Fruit fly (Drosophila melanogaster) whole organism, embryonic: ENCODE results near the gene mRpL55.
A peak's percentile ranks its signal among the peaks of the same experiment; 100 is the strongest.

Source experiments
- Adf1 ChIP-seq: fragments of 200-800 bp; sonication (Bioruptor generic); IDR thresholded peaks from 2 replicates; pipeline ENCODE4 v1.3.6; 2022; ENCODE audit warnings: missing biosample characterization, missing genetic modification characterization
- Bgb ChIP-seq: fragments of 200-800 bp; sonication (Bioruptor generic); IDR thresholded peaks from 2 replicates; pipeline ENCODE4 v1.3.6; 2022; ENCODE audit warnings: missing biosample characterization, missing genetic modification characterization; ENCODE audit not compliant: partially characterized antibody
- Bteb2 ChIP-seq: fragments of 200-800 bp; sonication (Bioruptor generic); optimal IDR thresholded peaks from 2 replicates; lab custom pipeline; 2016; ENCODE audit warnings: missing biosample characterization, missing genetic modification characterization
- CG11398 ChIP-seq: fragments of 200-800 bp; sonication (Bioruptor generic); optimal IDR thresholded peaks from 2 replicates; lab custom pipeline; 2016; ENCODE audit warnings: missing biosample characterization, missing genetic modification characterization
- CG11456 ChIP-seq: fragments of 200-800 bp; sonication (Bioruptor generic); IDR thresholded peaks from 3 replicates; pipeline ENCODE4 v1.3.6; 2022; ENCODE audit warnings: missing biosample characterization, missing genetic modification characterization
- CG11696 ChIP-seq: fragments of 200-800 bp; sonication (Bioruptor generic); IDR thresholded peaks from 2 replicates; pipeline ENCODE4 v1.3.6; 2022; ENCODE audit warnings: missing biosample characterization, missing genetic modification characterization
- CG12155 ChIP-seq: fragments of 200-800 bp; sonication (Bioruptor generic); optimal IDR thresholded peaks from 3 replicates; lab custom pipeline; 2016; ENCODE audit warnings: missing biosample characterization, missing genetic modification characterization
- CG13296 ChIP-seq: fragments of 200-800 bp; sonication (Bioruptor generic); optimal IDR thresholded peaks from 3 replicates; lab custom pipeline; 2018; ENCODE audit warnings: missing biosample characterization, mild to moderate bottlenecking, missing genetic modification characterization
- CG14860 ChIP-seq: fragments of 200-800 bp; sonication (Bioruptor generic); IDR thresholded peaks from 3 replicates; pipeline ENCODE4 v1.3.6; 2022; ENCODE audit warnings: missing biosample characterization, missing genetic modification characterization; ENCODE audit not compliant: partially characterized antibody
- CG17802 ChIP-seq: fragments of 200-800 bp; sonication (Bioruptor generic); optimal IDR thresholded peaks from 2 replicates; lab custom pipeline; 2018; ENCODE audit warnings: missing biosample characterization, mild to moderate bottlenecking, missing genetic modification characterization, moderate library complexity
- CG2678 ChIP-seq: fragments of 200-800 bp; sonication (Bioruptor generic); optimal IDR thresholded peaks from 3 replicates; lab custom pipeline; 2019; ENCODE audit warnings: missing biosample characterization, mild to moderate bottlenecking, missing genetic modification characterization, moderate library complexity
- CG33213 ChIP-seq: fragments of 200-800 bp; sonication (Bioruptor generic); optimal IDR thresholded peaks from 3 replicates; lab custom pipeline; 2016; ENCODE audit warnings: missing biosample characterization, missing genetic modification characterization
- CG3995 ChIP-seq: fragments of 200-800 bp; sonication (Bioruptor generic); optimal IDR thresholded peaks from 3 replicates; lab custom pipeline; 2016; ENCODE audit warnings: missing biosample characterization, missing genetic modification characterization
- CG4328 ChIP-seq: fragments of 200-800 bp; sonication (Bioruptor generic); optimal IDR thresholded peaks from 3 replicates; lab custom pipeline; 2017; ENCODE audit warnings: missing biosample characterization, missing genetic modification reagents, missing genetic modification characterization
- CG4404 ChIP-seq: fragments of 200-800 bp; sonication (Bioruptor generic); IDR thresholded peaks from 2 replicates; pipeline ENCODE4 v1.3.6; 2022; ENCODE audit warnings: missing biosample characterization, missing genetic modification characterization
- CG7357 ChIP-seq: fragments of 200-800 bp; sonication (Bioruptor generic); IDR thresholded peaks from 3 replicates; pipeline ENCODE4 v1.3.6; 2022; ENCODE audit warnings: missing biosample characterization, missing genetic modification characterization
- CG8765 ChIP-seq: fragments of 200-800 bp; sonication (Bioruptor generic); IDR thresholded peaks from 2 replicates; pipeline ENCODE4 v1.3.6; 2022; ENCODE audit warnings: missing biosample characterization, missing genetic modification characterization
- CG9437 ChIP-seq: fragments of 200-800 bp; sonication (Bioruptor generic); optimal IDR thresholded peaks from 2 replicates; lab custom pipeline; 2018; ENCODE audit warnings: missing biosample characterization, mild to moderate bottlenecking, missing genetic modification characterization
- CG9727 ChIP-seq: fragments of 200-800 bp; sonication (Bioruptor generic); optimal IDR thresholded peaks from 3 replicates; lab custom pipeline; 2017; ENCODE audit warnings: missing biosample characterization, mild to moderate bottlenecking, missing genetic modification characterization
- CkIIα-i1 ChIP-seq: fragments of 200-800 bp; sonication (Bioruptor generic); IDR thresholded peaks from 2 replicates; pipeline ENCODE4 v1.3.6; 2022; ENCODE audit warnings: missing biosample characterization, missing genetic modification characterization
- Dip3 ChIP-seq: fragments of 200-800 bp; sonication (Bioruptor generic); optimal IDR thresholded peaks from 3 replicates; lab custom pipeline; 2016; ENCODE audit warnings: missing biosample characterization, missing genetic modification characterization
- ERR ChIP-seq: fragments of 200-800 bp; sonication (Bioruptor generic); optimal IDR thresholded peaks from 2 replicates; lab custom pipeline; 2016; ENCODE audit warnings: missing biosample characterization, missing genetic modification characterization
- HHEX ChIP-seq: fragments of 200-800 bp; sonication (Bioruptor generic); optimal IDR thresholded peaks from 3 replicates; lab custom pipeline; 2017; ENCODE audit warnings: missing biosample characterization, mild to moderate bottlenecking, missing genetic modification characterization, missing genetic modification reagents
- HLH4C ChIP-seq: fragments of 200-800 bp; sonication (Bioruptor generic); IDR thresholded peaks from 3 replicates; pipeline ENCODE4 v1.3.6; 2022; ENCODE audit warnings: missing biosample characterization, missing genetic modification characterization; ENCODE audit not compliant: partially characterized antibody
- Hand ChIP-seq: fragments of 200-800 bp; sonication (Bioruptor generic); optimal IDR thresholded peaks from 2 replicates; lab custom pipeline; 2017; ENCODE audit warnings: mild to moderate bottlenecking, missing biosample characterization, missing genetic modification reagents, missing genetic modification characterization
- HmgZ ChIP-seq: fragments of 200-800 bp; sonication (Bioruptor generic); optimal IDR thresholded peaks from 2 replicates; lab custom pipeline; 2018; ENCODE audit warnings: missing biosample characterization, mild to moderate bottlenecking, missing genetic modification characterization
- Lhr ChIP-seq: fragments of 200-800 bp; sonication (Bioruptor generic); optimal IDR thresholded peaks from 3 replicates; lab custom pipeline; 2017; ENCODE audit warnings: mild to moderate bottlenecking, missing biosample characterization, missing genetic modification reagents, missing genetic modification characterization
- Mad ChIP-seq: fragments of 200-800 bp; sonication (Bioruptor generic); optimal IDR thresholded peaks from 2 replicates; lab custom pipeline; 2016; ENCODE audit warnings: missing biosample characterization, missing genetic modification characterization
- NC2α ChIP-seq: fragments of 200-800 bp; sonication (Bioruptor generic); optimal IDR thresholded peaks from 2 replicates; lab custom pipeline; 2016; ENCODE audit warnings: missing biosample characterization, missing genetic modification characterization
- Pdp1 ChIP-seq, 2 experiments: fragments of 200-800 bp; sonication (Bioruptor generic); optimal IDR thresholded peaks; 3 replicates each; lab custom pipeline; 2016; ENCODE audit warnings: missing biosample characterization in 2 of 2, missing genetic modification characterization in 2 of 2, mild to moderate bottlenecking in 1 of 2, moderate library complexity in 1 of 2
- amos ChIP-seq: fragments of 200-800 bp; sonication (Bioruptor generic); IDR thresholded peaks from 2 replicates; pipeline ENCODE4 v1.3.6; 2022; ENCODE audit warnings: missing biosample characterization, missing genetic modification characterization; ENCODE audit not compliant: partially characterized antibody
- ash1 ChIP-seq: fragments of 200-800 bp; sonication (Bioruptor generic); optimal IDR thresholded peaks from 2 replicates; lab custom pipeline; 2018; ENCODE audit warnings: missing biosample characterization, mild to moderate bottlenecking, missing genetic modification characterization
- az2 ChIP-seq: fragments of 200-800 bp; sonication (Bioruptor generic); optimal IDR thresholded peaks from 3 replicates; lab custom pipeline; 2016; ENCODE audit warnings: missing biosample characterization, missing genetic modification characterization
- bbx ChIP-seq: fragments of 200-800 bp; sonication (Bioruptor generic); IDR thresholded peaks from 2 replicates; pipeline ENCODE4 v1.3.6; 2022; ENCODE audit warnings: missing biosample characterization, missing genetic modification characterization; ENCODE audit not compliant: partially characterized antibody
- disco-r ChIP-seq: fragments of 200-800 bp; sonication (Bioruptor generic); optimal IDR thresholded peaks from 2 replicates; lab custom pipeline; 2016; ENCODE audit warnings: missing biosample characterization, missing genetic modification characterization
- ftz-f1 ChIP-seq: fragments of 200-800 bp; sonication (Bioruptor generic); optimal IDR thresholded peaks from 2 replicates; lab custom pipeline; 2016; ENCODE audit warnings: missing biosample characterization, missing genetic modification characterization
- hth ChIP-seq: fragments of >200 bp; optimal IDR thresholded peaks from 2 replicates; lab custom pipeline; 2017; ENCODE audit warnings: inconsistent platforms
- klu ChIP-seq: fragments of 200-800 bp; sonication (Bioruptor generic); IDR thresholded peaks from 2 replicates; pipeline ENCODE4 v1.3.6; 2022; ENCODE audit warnings: missing biosample characterization, missing genetic modification characterization
- knrl ChIP-seq: fragments of 200-800 bp; sonication (Bioruptor generic); IDR thresholded peaks from 3 replicates; pipeline ENCODE4 v1.3.6; 2022; ENCODE audit warnings: missing biosample characterization, missing genetic modification characterization; ENCODE audit not compliant: partially characterized antibody
- lilli ChIP-seq: fragments of 200-800 bp; sonication (Bioruptor generic); optimal IDR thresholded peaks from 3 replicates; lab custom pipeline; 2016; ENCODE audit warnings: missing biosample characterization, missing genetic modification characterization
- lov ChIP-seq, 2 experiments: fragments of 200-800 bp in 1 of 2; fragments of >200 bp in 1 of 2; sonication (Bioruptor generic) in 1 of 2; IDR thresholded peaks in 1 of 2; optimal IDR thresholded peaks in 1 of 2; 2 replicates in 1 of 2; 3 replicates in 1 of 2; pipeline versions ENCODE4 v1.3.6 to Lab custom; 2017 to 2022; ENCODE audit warnings: missing biosample characterization in 1 of 2, missing genetic modification characterization in 1 of 2
- mld ChIP-seq: fragments of 200-800 bp; sonication (Bioruptor generic); IDR thresholded peaks from 3 replicates; pipeline ENCODE4 v1.3.6; 2022; ENCODE audit warnings: missing biosample characterization, missing genetic modification characterization; ENCODE audit not compliant: partially characterized antibody
- pfk ChIP-seq: fragments of 200-800 bp; sonication (Bioruptor generic); optimal IDR thresholded peaks from 2 replicates; lab custom pipeline; 2018; ENCODE audit warnings: missing biosample characterization, mild to moderate bottlenecking, missing genetic modification characterization, moderate library complexity
- pros ChIP-seq: fragments of 200-800 bp; sonication (Bioruptor generic); optimal IDR thresholded peaks from 3 replicates; lab custom pipeline; 2019; ENCODE audit warnings: missing biosample characterization, mild to moderate bottlenecking, missing genetic modification characterization, moderate library complexity
- seq ChIP-seq: fragments of 200-800 bp; sonication (Bioruptor generic); IDR thresholded peaks from 2 replicates; pipeline ENCODE4 v1.3.6; 2022; ENCODE audit warnings: missing biosample characterization, missing genetic modification characterization
- tna ChIP-seq: fragments of 200-800 bp; sonication (Bioruptor generic); IDR thresholded peaks from 2 replicates; pipeline ENCODE4 v1.3.6; 2022; ENCODE audit warnings: missing biosample characterization, missing genetic modification characterization; ENCODE audit not compliant: partially characterized antibody
- yki ChIP-seq: fragments of >200 bp; optimal IDR thresholded peaks from 3 replicates; lab custom pipeline; 2018
- zen ChIP-seq: fragments of 200-800 bp; sonication (Bioruptor generic); optimal IDR thresholded peaks from 3 replicates; lab custom pipeline; 2018; ENCODE audit warnings: missing biosample characterization, mild to moderate bottlenecking, missing genetic modification characterization, moderate library complexity

Gene mRpL55

DNA sequence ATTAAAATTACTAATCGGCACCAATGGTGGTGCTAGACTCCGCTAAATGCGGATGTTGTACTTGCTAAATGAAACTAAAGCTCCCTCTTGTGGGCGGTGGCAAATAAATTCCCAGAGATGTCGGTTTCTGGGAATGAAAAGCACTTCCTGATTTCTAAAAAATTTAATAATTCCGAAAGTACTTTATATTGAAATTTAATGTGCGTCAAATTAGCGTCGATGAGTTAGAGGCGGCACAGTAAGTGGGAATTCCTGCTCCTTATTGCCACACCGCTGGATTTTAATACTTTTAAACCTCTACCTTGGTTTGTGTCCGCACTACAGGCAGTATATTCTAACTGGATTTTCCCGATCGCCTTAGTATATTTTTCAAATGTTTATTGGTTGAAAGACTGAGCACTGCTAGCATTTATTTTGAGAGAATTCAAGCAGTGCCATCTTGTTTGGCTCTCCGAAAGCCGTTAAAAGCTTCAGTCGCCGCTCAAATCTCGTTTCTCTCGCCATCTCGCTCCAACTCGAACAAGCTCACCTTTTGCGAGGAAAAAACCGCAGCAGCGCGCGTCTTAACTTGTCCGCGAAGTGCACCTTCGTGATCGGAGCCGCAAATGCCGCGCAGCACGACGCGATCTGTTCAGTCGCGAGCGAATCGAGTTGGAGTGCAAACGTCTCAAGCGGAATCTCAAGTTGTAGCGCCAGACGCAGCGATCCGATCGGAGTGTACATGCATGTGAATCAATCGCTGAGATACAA, 1.8 kb upstream of the mRpL55 start, which contains the start of gene CG6040 (continued):
- TF ChIP-seq tna (GFP tag; lab: Robert Waterston, UW) (0 out of 2 replicates have a peak, but pooled peaks have one; percentile 45), pros (GFP tag; lab: Kevin White, UChicago) (peak; percentile 68), knrl (GFP tag; lab: Robert Waterston, UW) (no peak; the same call in 2 of the 3 replicates), HmgZ (peak; percentile 11), CG11398 (no peak), klu (GFP tag; lab: Robert Waterston, UW) (no peak), HLH4C (GFP tag; lab: Robert Waterston, UW) (peak; percentile 50; the same call in 2 of the 3 replicates), ERR (GFP tag; lab: Kevin White, UChicago) (no peak), HHEX (GFP tag; lab: Kevin White, UChicago) (peak; percentile 42), ash1 (GFP tag; lab: Kevin White, UChicago) (no peak), Dip3 (GFP tag; lab: Kevin White, UChicago) (peak; percentile 55), CG14860 (GFP tag; lab: Robert Waterston, UW) (no peak), CG12155 (GFP tag; lab: Kevin White, UChicago) (peak; percentile 34), CG9727 (GFP tag; lab: Kevin White, UChicago) (peak; percentile 67), CG8765 (no peak), CG4404 (GFP tag; lab: Robert Waterston, UW) (peak; percentile 14; the same call in 1 of the 2 replicates), CkIIα-i1 (GFP tag; lab: Robert Waterston, UW) (no peak), seq (no peak; the same call in 1 of the 2 replicates), amos (GFP tag; lab: Robert Waterston, UW) (no peak; the same call in 1 of the 2 replicates), CG7357 (GFP tag; lab: Robert Waterston, UW) (no peak), CG4328 (GFP tag; lab: Kevin White, UChicago) (no peak), lov (optimal IDR thresholded peaks at IDR 0.05; lab: Kevin White, UChicago) (no peak), lov (GFP tag; IDR thresholded peaks at IDR 0.05; lab: Robert Waterston, UW) (no peak), CG17802 (tag; lab: Kevin White, UChicago) (no peak), az2 (peak; percentile 52), CG33213 (GFP tag; lab: Kevin White, UChicago) (peak; percentile 83), mld (no peak), Bteb2 (GFP tag; lab: Kevin White, UChicago) (no peak), CG11456 (GFP tag; lab: Robert Waterston, UW) (peak; percentile 66; the same call in 2 of the 3 replicates), Adf1 (GFP tag; lab: Robert Waterston, UW) (peak; percentile 32; the same call in 1 of the 2 replicates), Pdp1 (GFP tag; optimal IDR thresholded peaks at IDR 0.05; lab: Kevin White, UChicago) (peak; percentile 55 to 65), CG9437 (GFP tag; lab: Kevin White, UChicago) (no peak), NC2α (GFP tag; lab: Kevin White, UChicago) (peak; percentile 38), CG11696 (no peak), CG13296 (GFP tag; lab: Kevin White, UChicago) (peak; percentile 0), CG2678 (tag; lab: Kevin White, UChicago) (peak; percentile 23), Hand (GFP tag; lab: Kevin White, UChicago) (no peak), lilli (GFP tag; lab: Kevin White, UChicago) (peak; percentile 72), ftz-f1 (GFP tag; lab: Kevin White, UChicago) (peak; percentile 15), disco-r (GFP tag; lab: Kevin White, UChicago) (peak; percentile 6), Bgb (GFP tag; lab: Robert Waterston, UW) (peak; percentile 35; the same call in 1 of the 2 replicates), yki (lab: Kevin White, UChicago) (peak; percentile 3), Mad (GFP tag; lab: Kevin White, UChicago) (peak; percentile 52), hth (no peak), bbx (GFP tag; lab: Robert Waterston, UW) (peak; percentile 68; the same call in 1 of the 2 replicates), CG3995 (GFP tag; lab: Kevin White, UChicago) (peak; percentile 22), zen (tag; lab: Kevin White, UChicago) (peak; percentile 40), Lhr (peak; percentile 97), pfk (GFP tag; lab: Kevin White, UChicago) (no peak)
